6 fruit fly cellular contexts compared by ENCODE assay signal in the genomic region with DNA sequence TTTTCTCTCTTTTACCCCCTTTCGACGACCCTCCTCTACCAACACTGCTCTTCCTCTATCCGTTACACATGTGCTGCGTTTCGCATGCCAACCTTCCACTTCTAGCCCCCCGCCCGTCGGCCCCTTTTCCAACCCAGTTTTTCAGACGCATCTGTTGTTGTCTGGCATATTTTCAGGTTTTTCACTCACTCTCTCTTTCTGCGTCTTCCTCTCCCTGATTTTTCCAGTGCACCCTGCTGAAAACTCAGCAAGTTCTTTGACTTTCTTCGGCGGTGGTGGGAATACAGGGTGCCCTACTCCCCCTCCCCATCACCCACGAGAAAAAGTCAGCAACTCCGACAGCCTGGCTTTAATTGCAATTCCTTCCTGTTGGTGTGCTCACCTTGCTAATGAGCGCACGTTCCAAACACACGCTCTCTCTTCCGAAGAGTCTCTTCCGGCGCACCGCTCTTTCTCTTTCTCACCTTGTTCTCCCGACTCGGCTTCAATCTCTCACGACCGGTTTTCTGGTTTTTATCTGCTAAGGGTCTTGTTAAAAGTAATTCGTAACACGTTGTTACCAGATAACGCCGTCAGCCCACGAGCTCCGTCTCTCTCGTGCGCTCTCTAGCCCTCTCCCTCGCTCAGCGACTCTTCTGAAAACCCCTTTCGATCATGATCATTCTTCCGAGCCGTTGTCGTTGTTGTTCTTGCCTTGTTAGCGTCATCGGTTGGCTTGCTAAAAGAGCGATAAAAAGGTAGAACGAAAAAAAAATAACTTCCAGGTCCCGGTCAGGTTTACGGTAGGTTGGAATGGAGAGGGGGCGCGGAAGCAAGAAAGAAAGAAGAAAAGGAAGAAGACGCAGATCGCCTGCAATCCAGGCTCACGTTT.
A peak's percentile ranks its signal among the peaks of the same experiment; 100 is the strongest.
TF ChIP-seq lines count a peak whose summit lies in the region.

No protein-coding gene starts in this region.

- TF ChIP-seq CTCF in whole organism, embryonic (GFP tag; optimal IDR thresholded peaks at IDR 0.05; lab: Kevin White, UChicago) = no peak

TF ChIP-seq in whole organism, 6 proteins besides CTCF, POLR2A, EP300 and RAD21:
- TF ChIP-seq pan (optimal IDR thresholded peaks at IDR 0.05; lab: Kevin White, UChicago) = no peak
- TF ChIP-seq CG8478 (optimal IDR thresholded peaks at IDR 0.05; lab: Kevin White, UChicago) = no peak
- peak; percentile 91 for TF ChIP-seq Dll (optimal IDR thresholded peaks at IDR 0.05; lab: Kevin White, UChicago)
- TF ChIP-seq usp (GFP tag; optimal IDR thresholded peaks at IDR 0.05; lab: Kevin White, UChicago) = no peak
- TF ChIP-seq EcR (GFP tag; optimal IDR thresholded peaks at IDR 0.05; lab: Kevin White, UChicago) = peak; percentile 13 to 76

TF ChIP-seq in whole organism, adult, 20 proteins besides CTCF, POLR2A, EP300 and RAD21:
- peak; percentile 17 for TF ChIP-seq Mnt (GFP tag; optimal IDR thresholded peaks at IDR 0.05; lab: Kevin White, UChicago)
- TF ChIP-seq cic (GFP tag; optimal IDR thresholded peaks at IDR 0.05; lab: Kevin White, UChicago) = peak; percentile 2
- no peak for TF ChIP-seq CG12768 (GFP tag; optimal IDR thresholded peaks at IDR 0.05; lab: Kevin White, UChicago)

TF ChIP-seq in whole organism, embryonic, 481 proteins besides CTCF, POLR2A, EP300 and RAD21 (continues in another document):
- TF ChIP-seq lmd (GFP tag; IDR thresholded peaks at IDR 0.05; lab: Robert Waterston, UW) (no peak), shn (GFP tag; optimal IDR thresholded peaks at IDR 0.05; lab: Kevin White, UChicago) (no peak), CG33213 (GFP tag; optimal IDR thresholded peaks at IDR 0.05; lab: Kevin White, UChicago) (no peak), YL-1 (GFP tag; optimal IDR thresholded peaks at IDR 0.05; lab: Kevin White, UChicago) (no peak), esg (GFP tag; conservative IDR thresholded peaks at IDR 0.05; lab: Robert Waterston, UW) (no peak), sr (GFP tag; IDR thresholded peaks at IDR 0.05; lab: Robert Waterston, UW) (no peak), BtbVII (GFP tag; optimal IDR thresholded peaks at IDR 0.05; lab: Kevin White, UChicago) (peak; percentile 7), onecut (GFP tag; IDR thresholded peaks at IDR 0.05; lab: Robert Waterston, UW) (no peak), CG4328 (GFP tag; optimal IDR thresholded peaks at IDR 0.05; lab: Kevin White, UChicago) (no peak), nerfin-1 (tag; optimal IDR thresholded peaks at IDR 0.05; lab: Kevin White, UChicago) (peak; percentile 35), kay (GFP tag; optimal IDR thresholded peaks at IDR 0.05; lab: Kevin White, UChicago) (no peak), MBD-R2 (GFP tag; IDR thresholded peaks at IDR 0.05; lab: Robert Waterston, UW) (no peak), CG6791 (GFP tag; IDR thresholded peaks at IDR 0.05; lab: Robert Waterston, UW; ENCODE audit: partially characterized antibody) (peak; percentile 65; the same call in 2 of the 3 replicates), CG8281 (tag; optimal IDR thresholded peaks at IDR 0.05; lab: Kevin White, UChicago) (no peak), h (optimal IDR thresholded peaks at IDR 0.05; lab: Kevin White, UChicago) (no peak), CG12219 (GFP tag; optimal IDR thresholded peaks at IDR 0.05; lab: Kevin White, UChicago) (no peak), B-H1 (GFP tag; IDR thresholded peaks at IDR 0.05; lab: Robert Waterston, UW) (no peak), CG12236 (GFP tag; optimal IDR thresholded peaks at IDR 0.05; lab: Kevin White, UChicago) (no peak), CG17568 (GFP tag; optimal IDR thresholded peaks at IDR 0.05; lab: Kevin White, UChicago) (no peak)

TF ChIP-seq in whole organism, prepupa, 60 proteins besides CTCF, POLR2A, EP300 and RAD21 (continues in another document):
- peak in 1 of 2 experiments; percentile 61 for TF ChIP-seq ss (GFP tag; optimal IDR thresholded peaks at IDR 0.05; lab: Kevin White, UChicago)
- TF ChIP-seq CG6854 (GFP tag; optimal IDR thresholded peaks at IDR 0.05; lab: Kevin White, UChicago) = no peak
- no peak for TF ChIP-seq pdm3 (GFP tag; optimal IDR thresholded peaks at IDR 0.05; lab: Kevin White, UChicago)
- TF ChIP-seq CG31627 (GFP tag; optimal IDR thresholded peaks at IDR 0.05; lab: Kevin White, UChicago) = no peak
- TF ChIP-seq CG16779 (tag; optimal IDR thresholded peaks at IDR 0.05; lab: Kevin White, UChicago) = no peak
- TF ChIP-seq lz (GFP tag; optimal IDR thresholded peaks at IDR 0.05; lab: Kevin White, UChicago) = no peak
- TF ChIP-seq Hr4 (GFP tag; optimal IDR thresholded peaks at IDR 0.05; lab: Kevin White, UChicago) = no peak
- TF ChIP-seq vri (GFP tag; optimal IDR thresholded peaks at IDR 0.05; lab: Kevin White, UChicago) = peak; percentile 38
- TF ChIP-seq Sox102F (GFP tag; optimal IDR thresholded peaks at IDR 0.05; lab: Kevin White, UChicago) = peak; percentile 23
- peak; percentile 52 for TF ChIP-seq svp (GFP tag; lab: Kevin White, UChicago)
- no peak for TF ChIP-seq Eip75B (GFP tag; optimal IDR thresholded peaks at IDR 0.05; lab: Kevin White, UChicago)
- TF ChIP-seq CG8632 (GFP tag; optimal IDR thresholded peaks at IDR 0.05; lab: Kevin White, UChicago) = no peak
- TF ChIP-seq achi (GFP tag; optimal IDR thresholded peaks at IDR 0.05; lab: Kevin White, UChicago) = no peak
- no peak for TF ChIP-seq Ets21C (GFP tag; optimal IDR thresholded peaks at IDR 0.05; lab: Kevin White, UChicago)
- peak; percentile 23; the same call in 1 of the 2 replicates for TF ChIP-seq CG15336 (GFP tag; IDR thresholded peaks at IDR 0.05; lab: Robert Waterston, UW)
- TF ChIP-seq eg (GFP tag; IDR thresholded peaks at IDR 0.05; lab: Robert Waterston, UW) = no peak
- no peak for TF ChIP-seq fkh (GFP tag; optimal IDR thresholded peaks at IDR 0.05; lab: Kevin White, UChicago)
- TF ChIP-seq cyc (GFP tag; optimal IDR thresholded peaks at IDR 0.05; lab: Kevin White, UChicago) = no peak
- TF ChIP-seq spab (GFP tag; optimal IDR thresholded peaks at IDR 0.05; lab: Kevin White, UChicago) = no peak
- TF ChIP-seq Smox (GFP tag; optimal IDR thresholded peaks at IDR 0.05; lab: Kevin White, UChicago) = no peak

TF ChIP-seq in whole organism, pupa, 21 proteins besides CTCF, POLR2A, EP300 and RAD21:
- no peak for TF ChIP-seq CG13204 (GFP tag; optimal IDR thresholded peaks at IDR 0.05; lab: Kevin White, UChicago)
- peak; percentile 9; the same call in 1 of the 3 replicates for TF ChIP-seq CG4496 (GFP tag; IDR thresholded peaks at IDR 0.05; lab: Robert Waterston, UW)
- no peak for TF ChIP-seq CG12605 (GFP tag; IDR thresholded peaks at IDR 0.05; lab: Robert Waterston, UW)
- peak; percentile 2 for TF ChIP-seq EcR (GFP tag; optimal IDR thresholded peaks at IDR 0.05; lab: Kevin White, UChicago)
- no peak for TF ChIP-seq Snoo (tag; optimal IDR thresholded peaks at IDR 0.05; lab: Kevin White, UChicago)
- no peak for TF ChIP-seq Pif1A (GFP tag; optimal IDR thresholded peaks at IDR 0.05; lab: Kevin White, UChicago)
- no peak for TF ChIP-seq CG10348 (GFP tag; IDR thresholded peaks at IDR 0.05; lab: Robert Waterston, UW)
- TF ChIP-seq gl (tag; optimal IDR thresholded peaks at IDR 0.05; lab: Kevin White, UChicago) = no peak
- TF ChIP-seq fd96Ca (GFP tag; IDR thresholded peaks at IDR 0.05; lab: Robert Waterston, UW) = no peak; the same call in 2 of the 3 replicates
- no peak for TF ChIP-seq CG15710 (tag; optimal IDR thresholded peaks at IDR 0.05; lab: Kevin White, UChicago)
- no peak; the same call in 1 of the 2 replicates for TF ChIP-seq CG32121 (GFP tag; IDR thresholded peaks at IDR 0.05; lab: Robert Waterston, UW)
- no peak for TF ChIP-seq Pif1B (GFP tag; optimal IDR thresholded peaks at IDR 0.05; lab: Kevin White, UChicago)
- no peak for TF ChIP-seq CG34367 (tag; optimal IDR thresholded peaks at IDR 0.05; lab: Kevin White, UChicago)
- TF ChIP-seq CG14655 (GFP tag; optimal IDR thresholded peaks at IDR 0.05; lab: Kevin White, UChicago) = no peak
- TF ChIP-seq rn (GFP tag; IDR thresholded peaks at IDR 0.05; lab: Robert Waterston, UW) = no peak
- TF ChIP-seq Ets98B (GFP tag; IDR thresholded peaks at IDR 0.05; lab: Robert Waterston, UW) = no peak; the same call in 1 of the 2 replicates
- TF ChIP-seq CG17806 (tag; optimal IDR thresholded peaks at IDR 0.05; lab: Kevin White, UChicago) = no peak

TF ChIP-seq in whole organism, wandering third instar larva, 38 proteins besides CTCF, POLR2A, EP300 and RAD21:
- TF ChIP-seq Hr78 (GFP tag; optimal IDR thresholded peaks at IDR 0.05; lab: Kevin White, UChicago) (no peak), Rel (GFP tag; optimal IDR thresholded peaks at IDR 0.05; lab: Kevin White, UChicago) (peak; percentile 67), Rel (tag; optimal IDR thresholded peaks at IDR 0.05; lab: Kevin White, UChicago) (no peak), dl (GFP tag; optimal IDR thresholded peaks at IDR 0.05; lab: Kevin White, UChicago; ENCODE audit: insufficient read depth in 1 of 2, partially characterized antibody in 2 of 2) (peak; percentile 87 to 93), fru (GFP tag; optimal IDR thresholded peaks at IDR 0.05; lab: Kevin White, UChicago) (peak; percentile 63), sage (GFP tag; optimal IDR thresholded peaks at IDR 0.05; lab: Kevin White, UChicago) (peak; percentile 58), jim (GFP tag; optimal IDR thresholded peaks at IDR 0.05; lab: Kevin White, UChicago) (no peak), HLH106 (tag; optimal IDR thresholded peaks at IDR 0.05; lab: Kevin White, UChicago) (no peak), foxo (GFP tag; optimal IDR thresholded peaks at IDR 0.05; lab: Kevin White, UChicago) (peak in 1 of 2 experiments; percentile 53), sv (GFP tag; optimal IDR thresholded peaks at IDR 0.05; lab: Kevin White, UChicago) (no peak), Jra (GFP tag; optimal IDR thresholded peaks at IDR 0.05; lab: Kevin White, UChicago) (peak; percentile 20), psq (GFP tag; optimal IDR thresholded peaks at IDR 0.05; lab: Kevin White, UChicago) (no peak), Hr83 (GFP tag; optimal IDR thresholded peaks at IDR 0.05; lab: Kevin White, UChicago; ENCODE audit: poor library complexity, severe bottlenecking) (no peak), Vsx2 (GFP tag; optimal IDR thresholded peaks at IDR 0.05; lab: Kevin White, UChicago; ENCODE audit: partially characterized antibody) (peak; percentile 71), ey (GFP tag; optimal IDR thresholded peaks at IDR 0.05; lab: Kevin White, UChicago) (no peak), usp (GFP tag; optimal IDR thresholded peaks at IDR 0.05; lab: Kevin White, UChicago) (no peak), Dif (GFP tag; optimal IDR thresholded peaks at IDR 0.05; lab: Kevin White, UChicago; ENCODE audit: partially characterized antibody) (peak; percentile 93), CrebA (GFP tag; optimal IDR thresholded peaks at IDR 0.05; lab: Kevin White, UChicago; ENCODE audit: borderline replicate concordance) (peak; percentile 62)
